Worm (Caenorhabditis elegans): ENCODE results near the gene tkt-1.

- TF ChIP-seq ama-1 (optimal IDR thresholded peaks at IDR 0.05) (no peak), pqm-1 (tag; optimal IDR thresholded peaks at IDR 0.05) (no peak), pha-4 (tag; optimal IDR thresholded peaks at IDR 0.05) (no peak), sox-2 (GFP tag; IDR thresholded peaks at IDR 0.05) (no peak), tbx-7 (tag; optimal IDR thresholded peaks at IDR 0.05) (no peak), sdc-2 (tag; optimal IDR thresholded peaks at IDR 0.05) (no peak), pag-3 (tag; optimal IDR thresholded peaks at IDR 0.05; ENCODE audit: borderline replicate concordance) (no peak), ztf-16 (tag; optimal IDR thresholded peaks at IDR 0.05) (no peak), C38D4.7 (GFP tag; optimal IDR thresholded peaks at IDR 0.05) (no peak), F13H6.1 (tag; optimal IDR thresholded peaks at IDR 0.05) (no peak), ceh-31 (tag; optimal IDR thresholded peaks at IDR 0.05) (no peak), ceh-34 (tag; optimal IDR thresholded peaks at IDR 0.05) (no peak), nhr-11 (tag; optimal IDR thresholded peaks at IDR 0.05) (no peak)
These were observed 29.9 kb downstream of the tkt-1 start for ce11 chrIV:10273360-10273759.
